Fruit fly (Drosophila melanogaster) whole organism, embryonic: ENCODE measurements around the gene CG43346.

Source experiments
- Atf-2 ChIP-seq: fragments of 200-800 bp; sonication (Bioruptor generic); optimal IDR thresholded peaks from 2 replicates; lab custom pipeline; 2016; ENCODE audit warnings: missing biosample characterization, missing genetic modification characterization
- Atf6 ChIP-seq: fragments of 200-800 bp; sonication (Bioruptor generic); IDR thresholded peaks from 2 replicates; pipeline ENCODE4 v1.3.6; 2022; ENCODE audit warnings: missing biosample characterization, missing genetic modification characterization
- C15 ChIP-seq: fragments of 200-800 bp; sonication (Bioruptor generic); IDR thresholded peaks from 3 replicates; pipeline ENCODE4 v1.3.6; 2022; ENCODE audit warnings: missing biosample characterization, missing genetic modification characterization
- CG10209 ChIP-seq: fragments of 200-800 bp; sonication (Bioruptor generic); optimal IDR thresholded peaks from 3 replicates; lab custom pipeline; 2017; ENCODE audit warnings: missing biosample characterization, mild to moderate bottlenecking, missing genetic modification characterization, missing genetic modification reagents
- CG10462 ChIP-seq: fragments of 200-800 bp; sonication (Bioruptor generic); optimal IDR thresholded peaks from 2 replicates; lab custom pipeline; 2016; ENCODE audit warnings: missing biosample characterization, missing genetic modification characterization
- CG11093 ChIP-seq: fragments of 200-800 bp; sonication (Bioruptor generic); IDR thresholded peaks from 3 replicates; pipeline ENCODE4 v1.3.6; 2022; ENCODE audit warnings: missing biosample characterization, missing genetic modification characterization
- CG1233 ChIP-seq: fragments of 200-800 bp; sonication (Bioruptor generic); optimal IDR thresholded peaks from 4 replicates; lab custom pipeline; 2018; ENCODE audit warnings: missing biosample characterization, mild to moderate bottlenecking, missing genetic modification characterization
- CG13123 ChIP-seq: fragments of 200-800 bp; sonication (Bioruptor generic); optimal IDR thresholded peaks from 2 replicates; lab custom pipeline; 2016; ENCODE audit warnings: missing biosample characterization, missing genetic modification characterization
- CG13894 ChIP-seq: fragments of 200-800 bp; sonication (Bioruptor generic); optimal IDR thresholded peaks from 3 replicates; lab custom pipeline; 2018; ENCODE audit warnings: missing biosample characterization, mild to moderate bottlenecking, missing genetic modification characterization, moderate library complexity
- CG15601 ChIP-seq: fragments of 200-800 bp; sonication (Bioruptor generic); optimal IDR thresholded peaks from 3 replicates; lab custom pipeline; 2019; ENCODE audit warnings: missing biosample characterization, mild to moderate bottlenecking, missing genetic modification characterization, moderate library complexity
- CG1602 ChIP-seq: fragments of 200-800 bp; sonication (Bioruptor generic); optimal IDR thresholded peaks from 3 replicates; lab custom pipeline; 2016; ENCODE audit warnings: missing biosample characterization, missing genetic modification characterization
- CG1647 ChIP-seq: fragments of 200-800 bp; sonication (Bioruptor generic); optimal IDR thresholded peaks from 3 replicates; lab custom pipeline; 2016; ENCODE audit warnings: missing biosample characterization, missing genetic modification characterization
- CG17186 ChIP-seq: fragments of 200-800 bp; sonication (Bioruptor generic); optimal IDR thresholded peaks from 3 replicates; lab custom pipeline; 2017; ENCODE audit warnings: missing biosample characterization, missing genetic modification reagents, missing genetic modification characterization
- CG2199 ChIP-seq: fragments of 200-800 bp; sonication (Bioruptor generic); IDR thresholded peaks from 3 replicates; pipeline ENCODE4 v1.3.6; 2022; ENCODE audit warnings: missing biosample characterization, missing genetic modification characterization
- CG33213 ChIP-seq: fragments of 200-800 bp; sonication (Bioruptor generic); optimal IDR thresholded peaks from 3 replicates; lab custom pipeline; 2016; ENCODE audit warnings: missing biosample characterization, missing genetic modification characterization
- CG7271 ChIP-seq: fragments of 200-800 bp; sonication (Bioruptor generic); optimal IDR thresholded peaks from 2 replicates; lab custom pipeline; 2018; ENCODE audit warnings: missing biosample characterization, mild to moderate bottlenecking, missing genetic modification characterization, moderate library complexity
- CG7839 ChIP-seq: fragments of 200-800 bp; sonication (Bioruptor generic); optimal IDR thresholded peaks from 3 replicates; lab custom pipeline; 2018; ENCODE audit warnings: missing biosample characterization, mild to moderate bottlenecking, missing genetic modification characterization, moderate library complexity
- Fer1 ChIP-seq: fragments of 200-800 bp; sonication (Bioruptor generic); optimal IDR thresholded peaks from 2 replicates; lab custom pipeline; 2017; ENCODE audit warnings: missing biosample characterization, mild to moderate bottlenecking, missing genetic modification characterization
- HLHmδ ChIP-seq: fragments of 200-800 bp; sonication (Bioruptor generic); optimal IDR thresholded peaks from 2 replicates; lab custom pipeline; 2018; ENCODE audit warnings: missing biosample characterization, mild to moderate bottlenecking, missing genetic modification characterization, moderate library complexity
- HmgZ ChIP-seq: fragments of 200-800 bp; sonication (Bioruptor generic); optimal IDR thresholded peaks from 2 replicates; lab custom pipeline; 2018; ENCODE audit warnings: missing biosample characterization, mild to moderate bottlenecking, missing genetic modification characterization
- Mes4 ChIP-seq: fragments of 200-800 bp; sonication (Bioruptor generic); optimal IDR thresholded peaks from 2 replicates; lab custom pipeline; 2016; ENCODE audit warnings: missing biosample characterization, missing genetic modification characterization
- Mrtf ChIP-seq: fragments of 200-800 bp; sonication (Bioruptor generic); IDR thresholded peaks from 3 replicates; pipeline ENCODE4 v1.3.6; 2022; ENCODE audit warnings: missing biosample characterization, missing genetic modification characterization
- Nf-YA ChIP-seq: fragments of 200-800 bp; sonication (Bioruptor generic); IDR thresholded peaks from 2 replicates; pipeline ENCODE4 v1.3.6; 2022; ENCODE audit warnings: missing biosample characterization, missing genetic modification characterization
- Nf-YB ChIP-seq: fragments of 200-800 bp; sonication (Bioruptor generic); optimal IDR thresholded peaks from 3 replicates; lab custom pipeline; 2019; ENCODE audit warnings: missing biosample characterization, mild to moderate bottlenecking, missing genetic modification characterization, moderate library complexity
- Rfx ChIP-seq: fragments of 200-800 bp; sonication (Bioruptor generic); IDR thresholded peaks from 2 replicates; pipeline ENCODE4 v1.3.6; 2022; ENCODE audit warnings: missing biosample characterization, missing genetic modification characterization
- Scr ChIP-seq: fragments of 200-800 bp; sonication (Bioruptor generic); IDR thresholded peaks from 2 replicates; pipeline ENCODE4 v1.3.6; 2022; ENCODE audit warnings: missing biosample characterization, missing genetic modification characterization; ENCODE audit not compliant: partially characterized antibody
- Side ChIP-seq: fragments of 200-800 bp; sonication (Bioruptor generic); optimal IDR thresholded peaks from 2 replicates; lab custom pipeline; 2016; ENCODE audit warnings: missing biosample characterization, missing genetic modification characterization
- Six4 ChIP-seq: fragments of 200-800 bp; sonication (Bioruptor generic); optimal IDR thresholded peaks from 2 replicates; lab custom pipeline; 2016; ENCODE audit warnings: missing biosample characterization, missing genetic modification characterization
- Sox102F ChIP-seq: fragments of 200-800 bp; sonication (Bioruptor generic); optimal IDR thresholded peaks from 2 replicates; lab custom pipeline; 2018; ENCODE audit warnings: missing biosample characterization, mild to moderate bottlenecking, missing genetic modification characterization, moderate library complexity
- ab ChIP-seq: fragments of 200-800 bp; sonication (Bioruptor generic); optimal IDR thresholded peaks from 2 replicates; lab custom pipeline; 2016; ENCODE audit warnings: missing biosample characterization, missing genetic modification characterization
- bigmax ChIP-seq: fragments of 200-800 bp; sonication (Bioruptor generic); optimal IDR thresholded peaks from 2 replicates; lab custom pipeline; 2018; ENCODE audit warnings: missing biosample characterization, mild to moderate bottlenecking, missing genetic modification characterization
- cas ChIP-seq: fragments of 200-800 bp; sonication (Bioruptor generic); IDR thresholded peaks from 2 replicates; pipeline ENCODE4 v1.3.6; 2022; ENCODE audit warnings: missing biosample characterization, missing genetic modification characterization
- caup ChIP-seq: fragments of 200-800 bp; sonication (Bioruptor generic); optimal IDR thresholded peaks from 3 replicates; lab custom pipeline; 2017; ENCODE audit warnings: missing biosample characterization, mild to moderate bottlenecking, missing genetic modification characterization, moderate library complexity; ENCODE audit not compliant: severe bottlenecking
- crc ChIP-seq: fragments of 200-800 bp; sonication (Bioruptor generic); optimal IDR thresholded peaks from 2 replicates; lab custom pipeline; 2016; ENCODE audit warnings: missing biosample characterization, missing genetic modification characterization
- cwo ChIP-seq: fragments of 200-800 bp; sonication (Bioruptor generic); optimal IDR thresholded peaks from 3 replicates; lab custom pipeline; 2017; ENCODE audit warnings: missing biosample characterization, missing genetic modification characterization, mild to moderate bottlenecking, moderate library complexity, missing genetic modification reagents
- da ChIP-seq: fragments of 200-800 bp; sonication (Bioruptor generic); optimal IDR thresholded peaks from 2 replicates; lab custom pipeline; 2016; ENCODE audit warnings: missing biosample characterization, missing genetic modification characterization
- dmrt99B ChIP-seq: fragments of 200-800 bp; sonication (Bioruptor generic); optimal IDR thresholded peaks from 2 replicates; lab custom pipeline; 2018; ENCODE audit warnings: missing biosample characterization, mild to moderate bottlenecking, missing genetic modification characterization, moderate library complexity
- en ChIP-seq: fragments of 200-800 bp; sonication (Bioruptor generic); optimal IDR thresholded peaks from 2 replicates; lab custom pipeline; 2016; ENCODE audit warnings: missing biosample characterization, missing genetic modification characterization
- eyg ChIP-seq: fragments of 200-800 bp; sonication (Bioruptor generic); optimal IDR thresholded peaks from 3 replicates; lab custom pipeline; 2016; ENCODE audit warnings: missing biosample characterization, missing genetic modification characterization
- fd102C ChIP-seq: fragments of 200-800 bp; sonication (Bioruptor generic); optimal IDR thresholded peaks from 2 replicates; lab custom pipeline; 2018; ENCODE audit warnings: missing biosample characterization, mild to moderate bottlenecking, missing genetic modification characterization, moderate library complexity
- fd64A ChIP-seq: fragments of 200-800 bp; sonication (Bioruptor generic); optimal IDR thresholded peaks from 3 replicates; lab custom pipeline; 2018; ENCODE audit warnings: missing biosample characterization, mild to moderate bottlenecking, missing genetic modification characterization
- gfzf ChIP-seq: fragments of 200-800 bp; sonication (Bioruptor generic); optimal IDR thresholded peaks from 2 replicates; lab custom pipeline; 2016; ENCODE audit warnings: missing biosample characterization, mild to moderate bottlenecking, missing genetic modification characterization, moderate library complexity
- jing ChIP-seq: fragments of 200-800 bp; sonication (Bioruptor generic); optimal IDR thresholded peaks from 2 replicates; lab custom pipeline; 2018; ENCODE audit warnings: missing biosample characterization, mild to moderate bottlenecking, missing genetic modification characterization
- lbe ChIP-seq: fragments of 200-800 bp; sonication (Bioruptor generic); optimal IDR thresholded peaks from 2 replicates; lab custom pipeline; 2016; ENCODE audit warnings: missing biosample characterization, mild to moderate bottlenecking, missing genetic modification characterization
- p53 ChIP-seq: fragments of 200-800 bp; sonication (Bioruptor generic); optimal IDR thresholded peaks from 2 replicates; lab custom pipeline; 2016; ENCODE audit warnings: missing biosample characterization, missing genetic modification characterization
- rib ChIP-seq: fragments of 200-800 bp; sonication (Bioruptor generic); IDR thresholded peaks from 2 replicates; pipeline ENCODE4 v1.3.6; 2022; ENCODE audit warnings: missing biosample characterization, missing genetic modification characterization
- shn ChIP-seq: fragments of 200-800 bp; sonication (Bioruptor generic); optimal IDR thresholded peaks from 3 replicates; lab custom pipeline; 2016; ENCODE audit warnings: missing biosample characterization, missing genetic modification characterization
- sima ChIP-seq: fragments of 200-800 bp; sonication (Bioruptor generic); optimal IDR thresholded peaks from 2 replicates; lab custom pipeline; 2016; ENCODE audit warnings: missing biosample characterization, missing genetic modification characterization
- ttk ChIP-seq: fragments of 200-800 bp; sonication (Bioruptor generic); IDR thresholded peaks from 2 replicates; pipeline ENCODE4 v2.1.2; 2022; ENCODE audit warnings: missing biosample characterization, missing genetic modification characterization

The CG43346 gene

dm6 chr2L:21168295-21169159, at the start of gene CG43346, which contains the start of the genes mAcon1 and CG43345 (continued):
- TF ChIP-seq Scr (GFP tag; lab: Robert Waterston, UW) (no peak), da (GFP tag; lab: Kevin White, UChicago) (peak; percentile 37), CG1647 (peak; percentile 70), CG13894 (tag; lab: Kevin White, UChicago) (no peak), shn (GFP tag; lab: Kevin White, UChicago) (peak; percentile 92), CG7839 (tag; lab: Kevin White, UChicago) (no peak), cwo (GFP tag; lab: Kevin White, UChicago) (peak; percentile 68), fd64A (GFP tag; lab: Kevin White, UChicago) (no peak), dmrt99B (tag; lab: Kevin White, UChicago) (no peak), bigmax (GFP tag; lab: Kevin White, UChicago) (peak; percentile 86), CG1602 (GFP tag; lab: Kevin White, UChicago) (peak; percentile 67), CG15601 (no peak), eyg (peak; percentile 75), jing (GFP tag; lab: Kevin White, UChicago) (peak; percentile 52), Fer1 (GFP tag; lab: Kevin White, UChicago) (peak; percentile 89), Atf-2 (peak; percentile 84), CG7271 (tag; lab: Kevin White, UChicago) (peak; percentile 8), lbe (GFP tag; lab: Kevin White, UChicago) (peak; percentile 69), crc (peak; percentile 70), CG2199 (GFP tag; lab: Robert Waterston, UW) (no peak), ttk (GFP tag; lab: Robert Waterston, UW) (no peak), CG33213 (GFP tag; lab: Kevin White, UChicago) (peak; percentile 53), CG13123 (GFP tag; lab: Kevin White, UChicago) (peak; percentile 50), HmgZ (tag; lab: Kevin White, UChicago) (peak; percentile 93), Side (GFP tag; lab: Kevin White, UChicago) (peak; percentile 82), rib (no peak), gfzf (peak; percentile 39), p53 (GFP tag; lab: Kevin White, UChicago) (peak; percentile 62), ab (peak; percentile 61), C15 (GFP tag; lab: Robert Waterston, UW) (no peak), en (peak; percentile 62), Atf6 (peak; percentile 72), CG10209 (peak; percentile 80), CG1233 (peak; percentile 70), Nf-YA (GFP tag; lab: Robert Waterston, UW) (no peak), CG10462 (GFP tag; lab: Kevin White, UChicago) (peak; percentile 40), Rfx (peak; percentile 78), Mrtf (GFP tag; lab: Robert Waterston, UW) (no peak), sima (GFP tag; lab: Kevin White, UChicago) (peak; percentile 72), Six4 (GFP tag; lab: Kevin White, UChicago) (peak; percentile 62), CG17186 (peak; percentile 93), Mes4 (GFP tag; lab: Kevin White, UChicago) (peak; percentile 73), Nf-YB (peak; percentile 47), caup (GFP tag; lab: Kevin White, UChicago) (no peak), cas (GFP tag; lab: Robert Waterston, UW) (0 out of 2 replicates have a peak, but pooled peaks have one; percentile 6), fd102C (GFP tag; lab: Kevin White, UChicago) (peak; percentile 5), Sox102F (no peak), HLHmδ (GFP tag; lab: Kevin White, UChicago) (no peak), CG11093 (GFP tag; lab: Robert Waterston, UW) (0 out of 3 replicates have a peak, but pooled peaks have one; percentile 43)
